Worm (Caenorhabditis elegans) whole organism, L4/young adult: ENCODE data around the gene K04G11.3.

Experiments used
- W03F9.2 ChIP-seq: fragments of 150-350 bp; optimal IDR thresholded peaks from 2 replicates; lab custom pipeline; 2014; ENCODE audit warnings: missing biosample characterization, missing genetic modification characterization
- dao-5 ChIP-seq: sonication (generic microtip); optimal IDR thresholded peaks from 2 replicates; lab custom pipeline; 2016; ENCODE audit warnings: missing genotype, missing genetic modification characterization, moderate library complexity, missing compliant biosample characterization
- him-1 ChIP-seq: sonication (generic microtip); optimal IDR thresholded peaks from 2 replicates; lab custom pipeline; 2016; ENCODE audit warnings: missing genotype, missing genetic modification reagents, missing genetic modification characterization, missing compliant biosample characterization

The K04G11.3 gene

DNA sequence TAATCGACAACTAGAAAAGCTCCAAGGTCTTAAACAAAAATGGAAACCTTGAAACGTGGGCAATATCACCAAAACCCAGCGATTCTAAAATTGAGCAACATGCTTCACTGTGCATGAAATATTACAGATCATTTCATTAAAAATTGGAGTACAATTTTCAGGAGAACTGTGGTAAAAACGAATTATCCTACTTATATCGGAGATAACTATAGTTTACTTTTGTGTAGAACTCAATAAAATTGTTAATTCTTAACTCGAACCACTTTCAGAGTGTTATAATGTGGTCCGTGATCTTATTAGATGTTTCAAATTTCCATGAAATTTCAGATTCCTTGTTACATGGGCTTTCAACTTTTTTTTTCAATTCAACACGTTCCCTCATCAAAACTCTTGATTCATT is 12.3 kb downstream of the K04G11.3 start, which contains the start of gene K04G11.1:
Gene K04G11.1, plus strand, starts transcription at position 301 of the 400 bp plus-strand sequence.
- no peak for TF ChIP-seq him-1
- no peak for TF ChIP-seq dao-5
- TF ChIP-seq W03F9.2 (tag; lab: Kevin White, UChicago) = no peak

DNA sequence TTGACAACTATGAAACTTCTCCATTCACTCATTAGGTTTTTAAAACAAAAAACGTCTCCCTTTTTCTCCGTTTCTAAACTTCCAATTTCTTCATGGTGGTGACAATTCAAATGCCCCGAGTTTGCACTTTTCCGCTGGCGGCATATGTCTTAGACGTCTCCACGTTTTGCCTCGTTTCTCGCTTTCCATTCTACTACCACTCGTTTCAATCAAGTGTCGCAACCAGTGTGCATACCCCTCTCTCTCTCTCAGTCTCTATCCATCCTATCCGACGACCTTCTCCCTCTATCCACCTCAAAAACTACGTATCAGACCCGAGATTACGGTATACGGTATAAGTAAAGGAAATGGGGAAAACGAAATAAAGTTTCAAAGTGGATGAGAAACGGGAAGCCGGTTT is 13.3 kb downstream of the K04G11.3 start:
- TF ChIP-seq him-1 = no peak
- no peak for TF ChIP-seq W03F9.2 (tag; lab: Kevin White, UChicago)
- no peak for TF ChIP-seq dao-5

DNA sequence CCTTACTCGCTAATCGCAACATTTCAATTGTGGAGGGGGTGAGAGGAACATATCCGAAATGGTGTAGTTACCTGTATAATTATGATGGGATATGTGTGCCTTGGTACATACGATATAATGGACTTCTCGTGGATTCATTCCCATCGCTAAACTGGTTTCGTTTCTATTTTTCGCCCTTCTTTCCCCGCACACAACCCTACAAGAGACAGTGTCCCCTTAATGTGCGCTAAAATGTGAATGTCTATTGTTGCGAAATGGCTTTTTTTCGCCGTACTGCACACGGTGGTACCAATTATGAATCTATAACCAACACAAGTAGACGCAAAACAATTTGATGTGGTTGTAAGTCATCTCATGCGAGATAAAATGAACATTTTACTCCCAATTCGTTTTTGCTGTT is 18.1 kb downstream of the K04G11.3 start:
- TF ChIP-seq dao-5 (no peak), him-1 (no peak), W03F9.2 (tag; lab: Kevin White, UChicago) (no peak)

DNA sequence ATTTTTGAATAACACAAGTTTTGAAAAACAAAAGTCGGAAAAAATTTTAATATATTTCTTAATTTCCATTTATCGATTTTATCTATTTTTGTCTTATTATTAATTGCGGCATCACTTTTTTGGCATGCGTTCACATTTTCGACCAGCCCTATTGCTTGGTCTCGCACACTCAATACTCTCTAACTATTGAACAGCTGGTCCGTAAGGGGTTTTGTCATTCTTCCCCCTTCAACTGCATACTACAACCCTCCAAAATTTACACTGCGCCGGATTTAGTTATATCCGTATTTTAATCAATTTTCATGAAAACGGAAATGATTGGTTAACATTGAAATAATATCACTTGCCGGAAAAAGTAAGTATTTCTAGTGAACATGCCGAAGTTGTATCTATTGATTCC is 20.1 kb downstream of the K04G11.3 start, which contains the start of gene C11H1.7:
Gene C11H1.7, plus strand, starts transcription at position 12 of the 400 bp plus-strand sequence.
- TF ChIP-seq W03F9.2 (tag; lab: Kevin White, UChicago) (no peak), him-1 (no peak), dao-5 (no peak)

DNA sequence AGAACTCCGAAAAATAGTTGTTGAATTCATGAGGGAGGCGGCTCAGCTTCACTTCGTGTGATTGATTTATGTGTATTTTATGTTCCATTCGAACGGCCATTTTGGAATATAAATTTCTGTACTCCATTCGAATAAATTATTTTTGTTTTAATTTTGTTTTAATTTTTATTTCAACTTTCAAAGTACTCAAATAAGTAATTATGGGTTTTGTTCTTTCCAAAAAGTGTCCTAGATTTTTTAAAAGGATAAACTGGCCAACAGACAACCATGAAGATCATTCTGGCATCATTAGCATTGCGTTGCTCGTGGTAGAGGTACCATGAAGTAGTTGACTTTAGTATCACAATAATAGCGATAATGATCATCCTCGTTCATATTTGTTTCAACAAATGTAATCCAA is 20.9 kb downstream of the K04G11.3 start:
- TF ChIP-seq dao-5 = no peak
- TF ChIP-seq W03F9.2 (tag; lab: Kevin White, UChicago) = no peak
- TF ChIP-seq him-1 = no peak

DNA sequence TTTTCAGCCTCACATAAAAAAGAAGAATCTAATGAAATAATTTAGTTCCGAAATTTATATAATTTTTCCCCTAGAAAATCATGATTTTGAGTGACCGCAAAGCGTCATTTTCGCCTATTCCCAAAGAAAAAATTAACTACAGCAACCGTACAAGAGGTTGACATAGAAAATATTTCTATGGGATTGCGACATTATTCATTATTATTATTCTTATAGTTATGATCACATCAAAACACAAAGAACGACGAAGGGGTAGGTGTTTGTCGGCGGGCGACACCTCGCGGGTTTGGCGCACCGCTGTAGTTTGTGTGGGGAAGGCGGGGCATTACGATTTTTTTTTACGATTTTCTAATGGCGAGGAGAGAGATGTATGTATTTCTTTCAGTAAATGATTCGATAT is 23.2 kb downstream of the K04G11.3 start:
- no peak for TF ChIP-seq him-1
- no peak for TF ChIP-seq W03F9.2 (tag; lab: Kevin White, UChicago)
- TF ChIP-seq dao-5 = no peak

DNA sequence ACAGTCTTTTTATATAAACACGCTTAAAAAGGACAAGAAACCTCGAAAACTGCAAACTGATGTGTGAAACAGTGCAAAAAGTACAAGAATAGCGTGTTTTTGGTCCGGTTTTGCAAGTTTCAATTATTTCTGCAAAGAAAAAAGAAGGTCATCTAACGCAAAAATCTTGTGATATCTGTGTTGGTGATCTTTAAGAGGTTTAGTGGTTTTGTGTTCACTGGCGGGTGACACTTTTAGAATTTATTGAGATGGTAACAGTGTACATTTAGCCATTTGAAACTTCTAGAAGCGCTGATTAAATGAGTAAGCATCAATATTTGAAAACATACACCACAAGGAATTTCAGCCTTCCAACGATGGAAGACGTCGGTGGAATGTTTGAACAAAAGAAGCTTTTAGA is 24.7 kb downstream of the K04G11.3 start:
- TF ChIP-seq him-1 = no peak
- TF ChIP-seq W03F9.2 (tag; lab: Kevin White, UChicago) = no peak
- no peak for TF ChIP-seq dao-5

ce11 chrX:14320298-14320697 is 27.2 kb downstream of the K04G11.3 start, which contains the start of gene C11H1.9:
TSS of gene C11H1.9 (minus strand) at chrX:14320398.
- TF ChIP-seq dao-5 (no peak), him-1 (no peak), W03F9.2 (tag; lab: Kevin White, UChicago) (no peak)

DNA sequence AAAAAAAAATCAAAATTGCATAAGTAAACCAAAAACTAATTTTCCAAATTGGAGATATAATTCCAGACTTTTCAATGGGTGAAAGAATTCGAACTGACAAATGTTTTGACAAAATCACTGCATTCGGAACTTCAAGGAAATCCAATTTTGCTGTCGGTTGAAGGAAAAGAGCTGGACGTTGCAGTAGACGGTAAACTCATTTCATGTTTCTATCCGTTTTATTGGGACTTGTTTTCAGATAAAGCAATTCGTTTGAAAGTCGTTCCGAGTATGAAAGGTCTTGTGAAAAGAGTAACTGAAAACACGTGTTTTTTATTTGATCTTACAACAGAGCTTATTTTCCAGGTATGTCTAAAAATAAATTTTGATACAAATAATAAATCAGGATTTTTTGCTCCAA is 31.3 kb downstream of the K04G11.3 start:
- TF ChIP-seq dao-5 (no peak), him-1 (no peak), W03F9.2 (tag; lab: Kevin White, UChicago) (no peak)

DNA sequence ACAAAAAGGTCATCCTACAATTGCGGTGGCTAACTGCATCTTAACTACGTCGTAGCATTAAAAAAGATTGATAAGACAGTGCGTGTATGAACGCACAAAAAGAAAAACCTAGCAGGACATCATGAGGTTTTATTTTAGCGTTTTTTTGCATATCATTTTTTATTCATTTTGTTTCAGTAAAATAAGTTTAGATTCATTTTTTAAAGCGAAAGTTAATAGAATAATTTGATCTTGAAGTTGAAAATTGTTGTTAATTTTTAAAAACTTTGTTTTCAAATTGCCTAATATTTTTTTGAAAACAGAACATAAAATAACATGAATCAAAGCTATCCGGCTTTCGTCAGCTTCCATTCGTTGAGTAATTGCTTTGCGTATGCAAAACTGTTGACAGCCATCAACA is 33.8 kb downstream of the K04G11.3 start, which contains the start of gene prx-1:
Gene prx-1, plus strand, starts transcription at position 301 of the 400 bp plus-strand sequence.
- TF ChIP-seq W03F9.2 (tag; lab: Kevin White, UChicago) (no peak), dao-5 (no peak), him-1 (no peak)

ce11 chrX:14312416-14312815 is 35.1 kb downstream of the K04G11.3 start:
- TF ChIP-seq him-1 (no peak), W03F9.2 (tag; lab: Kevin White, UChicago) (peak; percentile 10), dao-5 (no peak)

- TF ChIP-seq W03F9.2 (tag; lab: Kevin White, UChicago) (no peak), him-1 (no peak), dao-5 (no peak)
These were observed 35.9 kb downstream of the K04G11.3 start, which contains the start of gene mgrn-1 for ce11 chrX:14311583-14311982. TSS of gene mgrn-1 (minus strand) at chrX:14311683.

ce11 chrX:14309656-14310055 is 37.8 kb downstream of the K04G11.3 start:
- TF ChIP-seq dao-5 (no peak), W03F9.2 (tag; lab: Kevin White, UChicago) (no peak), him-1 (no peak)

- TF ChIP-seq dao-5 (no peak), him-1 (no peak), W03F9.2 (tag; lab: Kevin White, UChicago) (no peak)
These were observed 39.8 kb downstream of the K04G11.3 start, which contains the start of gene gphr-2 for ce11 chrX:14307667-14308066. TSS of gene gphr-2 (minus strand) at chrX:14307767.

DNA sequence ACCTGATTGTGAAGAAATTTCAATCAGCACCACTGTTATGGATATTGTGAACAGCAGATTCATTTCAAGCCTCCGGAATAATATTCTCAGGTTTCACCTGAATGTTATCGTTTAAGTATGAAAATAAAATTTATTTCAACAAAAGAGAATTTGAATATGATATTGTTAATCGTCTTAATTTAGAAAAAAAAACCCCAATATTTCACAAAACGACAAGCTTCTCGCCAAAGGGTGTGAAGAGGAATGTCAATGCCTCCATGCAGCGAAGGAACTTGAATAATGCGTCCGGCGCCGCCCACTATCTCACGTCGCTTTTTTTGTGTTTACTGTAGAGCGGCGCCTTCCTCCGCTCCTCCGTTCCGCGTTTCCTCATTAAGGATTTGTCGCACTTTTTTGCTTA is 44.4 kb downstream of the K04G11.3 start, which contains the start of gene C11H1.5:
Gene C11H1.5, minus strand, starts transcription at position 101 of the 400 bp plus-strand sequence.
- TF ChIP-seq dao-5 = no peak
- TF ChIP-seq him-1 = no peak
- TF ChIP-seq W03F9.2 (tag; lab: Kevin White, UChicago) = no peak

DNA sequence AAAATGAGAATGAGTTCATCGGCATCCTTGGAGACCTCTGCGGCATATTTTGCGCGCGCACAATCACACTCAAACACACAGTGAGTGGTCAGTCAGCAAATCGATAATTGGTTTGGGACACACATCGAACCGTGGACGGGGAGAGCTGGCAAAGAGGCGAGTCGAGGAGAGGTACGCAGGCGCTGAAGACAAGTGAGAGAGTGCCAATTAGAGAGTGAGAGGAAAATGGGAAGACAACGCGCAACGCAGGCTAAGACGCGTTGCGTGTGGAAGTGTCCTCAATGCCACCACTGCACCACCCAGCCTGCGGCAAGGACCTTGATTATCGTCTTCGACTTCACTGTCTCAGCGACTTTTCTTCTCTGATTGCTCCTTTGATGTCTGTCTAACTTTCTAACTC is 50.3 kb downstream of the K04G11.3 start:
- TF ChIP-seq him-1 (peak; percentile 48), dao-5 (no peak), W03F9.2 (tag; lab: Kevin White, UChicago) (no peak)
